Fruit fly (Drosophila melanogaster): Measurements from ENCODE around the gene Aven.
A peak's percentile ranks its signal among the peaks of the same experiment; 100 is the strongest.

The Aven gene

DNA sequence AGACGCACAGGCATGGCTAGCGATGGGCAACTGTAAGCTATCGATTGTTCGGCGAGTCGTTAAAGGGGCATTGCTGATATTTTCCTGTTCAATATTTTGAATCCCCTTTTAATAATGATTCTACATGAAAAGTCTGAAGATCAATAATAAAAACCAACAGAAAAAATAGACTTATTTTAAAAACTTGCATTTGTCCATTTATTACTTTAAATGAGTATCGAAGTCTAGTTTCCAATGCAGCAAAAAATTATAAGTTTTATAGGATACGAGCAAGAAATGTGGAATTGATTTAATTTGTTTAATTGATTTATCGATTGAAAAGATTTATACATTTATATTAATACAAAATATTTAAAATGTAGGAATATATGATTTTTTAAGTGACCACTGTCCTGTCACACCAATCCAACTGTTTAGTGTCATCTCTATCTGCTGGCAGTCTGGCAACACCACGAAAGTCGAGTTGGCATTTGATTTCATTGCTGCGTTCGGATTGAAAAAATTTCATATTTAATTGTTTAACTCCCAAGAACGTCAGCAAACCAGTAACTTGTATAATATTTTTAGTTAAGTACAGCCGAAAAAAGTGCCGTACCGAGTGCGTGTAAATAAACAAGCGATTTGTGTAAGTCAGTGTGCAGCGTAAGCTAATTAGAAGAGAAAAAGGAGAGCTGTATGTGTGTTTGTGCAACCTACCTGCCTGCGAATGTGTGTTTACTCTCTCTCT lies 33.7 kb downstream of the Aven start, which contains the start of the genes CG1824 and Sec16 (continued):
- TF ChIP-seq ERR (GFP tag; optimal IDR thresholded peaks at IDR 0.05) (no peak), zfh1 (GFP tag; IDR thresholded peaks at IDR 0.05) (no peak), CG13287 (GFP tag; IDR thresholded peaks at IDR 0.05; ENCODE audit: partially characterized antibody) (no peak; the same call in 1 of the 2 replicates), CG8281 (tag; optimal IDR thresholded peaks at IDR 0.05) (no peak), CG11723 (GFP tag; optimal IDR thresholded peaks at IDR 0.05) (no peak), emc (GFP tag; optimal IDR thresholded peaks at IDR 0.05) (no peak), Med (GFP tag) (peak; percentile 50), wek (GFP tag; optimal IDR thresholded peaks at IDR 0.05) (no peak), CG13123 (GFP tag; optimal IDR thresholded peaks at IDR 0.05) (no peak), Myb (GFP tag; optimal IDR thresholded peaks at IDR 0.05) (peak; percentile 9), CG16863 (GFP tag; optimal IDR thresholded peaks at IDR 0.05) (no peak), Asciz (GFP tag; optimal IDR thresholded peaks at IDR 0.05) (no peak), CG6254 (GFP tag; optimal IDR thresholded peaks at IDR 0.05) (no peak), sim (GFP tag; IDR thresholded peaks at IDR 0.05) (no peak), MESR4 (GFP tag; optimal IDR thresholded peaks at IDR 0.05) (peak; percentile 59), gfzf (GFP tag; optimal IDR thresholded peaks at IDR 0.05) (peak; percentile 36), croc (GFP tag; conservative IDR thresholded peaks at IDR 0.05) (no peak), CG9932 (GFP tag; IDR thresholded peaks at IDR 0.05) (peak; percentile 58), CG4707 (GFP tag; optimal IDR thresholded peaks at IDR 0.05) (no peak), Ssrp (tag; optimal IDR thresholded peaks at IDR 0.05) (peak; percentile 44), Neu2 (GFP tag; optimal IDR thresholded peaks at IDR 0.05; ENCODE audit: borderline replicate concordance) (no peak), Sox100B (GFP tag; optimal IDR thresholded peaks at IDR 0.05) (no peak), chif (GFP tag; optimal IDR thresholded peaks at IDR 0.05) (no peak), mirr (GFP tag; optimal IDR thresholded peaks at IDR 0.05) (no peak), ab (GFP tag; optimal IDR thresholded peaks at IDR 0.05) (no peak), ac (GFP tag; optimal IDR thresholded peaks at IDR 0.05) (no peak), Ets65A (GFP tag) (peak; percentile 73), ash1 (GFP tag; optimal IDR thresholded peaks at IDR 0.05) (no peak), Dip2 (GFP tag; IDR thresholded peaks at IDR 0.05) (no peak), Hr51 (GFP tag; optimal IDR thresholded peaks at IDR 0.05) (peak in 1 of 2 experiments; percentile 62), C15 (GFP tag; IDR thresholded peaks at IDR 0.05) (no peak), CG1832 (GFP tag; optimal IDR thresholded peaks at IDR 0.05) (no peak), Lhr (GFP tag; optimal IDR thresholded peaks at IDR 0.05) (no peak), tio (GFP tag; optimal IDR thresholded peaks at IDR 0.05) (no peak), Sox102F (GFP tag; optimal IDR thresholded peaks at IDR 0.05) (no peak), CG6791 (GFP tag; IDR thresholded peaks at IDR 0.05; ENCODE audit: partially characterized antibody) (no peak; the same call in 2 of the 3 replicates), CG10321 (GFP tag; IDR thresholded peaks at IDR 0.05) (no peak), run (tag; optimal IDR thresholded peaks at IDR 0.05) (no peak), CG31441 (GFP tag; IDR thresholded peaks at IDR 0.05) (peak; percentile 61; the same call in 1 of the 2 replicates), insv (GFP tag; optimal IDR thresholded peaks at IDR 0.05) (peak in 1 of 2 experiments; percentile 92), fu2 (GFP tag; optimal IDR thresholded peaks at IDR 0.05) (peak; percentile 1), CG6765 (GFP tag; optimal IDR thresholded peaks at IDR 0.05) (no peak), amos (GFP tag; IDR thresholded peaks at IDR 0.05; ENCODE audit: partially characterized antibody) (0 out of 2 replicates have a peak, but pooled peaks have one; percentile 43), CHES-1-like (GFP tag; optimal IDR thresholded peaks at IDR 0.05) (peak; percentile 0), CG3726 (GFP tag; IDR thresholded peaks at IDR 0.05) (no peak), BEAF-32 (GFP tag; optimal IDR thresholded peaks at IDR 0.05) (peak; percentile 77), CG4328 (GFP tag; optimal IDR thresholded peaks at IDR 0.05) (peak; percentile 53), so (GFP tag; IDR thresholded peaks at IDR 0.05) (no peak), CG7928 (GFP tag; optimal IDR thresholded peaks at IDR 0.05) (no peak)
